Fruit fly (Drosophila melanogaster) whole organism: ENCODE results near the gene CG1571.

Experiments used
- CG8478 ChIP-seq: fragments of >200 bp; optimal IDR thresholded peaks from 2 replicates; lab custom pipeline; 2018; ENCODE audit warnings: inconsistent platforms
- pan ChIP-seq: fragments of >200 bp; optimal IDR thresholded peaks from 2 replicates; lab custom pipeline; 2017
- psq ChIP-seq: fragments of >200 bp; optimal IDR thresholded peaks from 2 replicates; lab custom pipeline; 2017
- usp ChIP-seq: fragments of >200 bp; optimal IDR thresholded peaks from 2 replicates; lab custom pipeline; 2017; ENCODE audit warnings: missing biosample characterization, missing genetic modification characterization, mixed read lengths

- no peak for TF ChIP-seq usp
- no peak for TF ChIP-seq pan (lab: Kevin White, UChicago)
- TF ChIP-seq CG8478 (lab: Kevin White, UChicago) = no peak
- no peak for TF ChIP-seq psq
Measured at dm6 chrX:8059629-8060028, 16.0 kb upstream of the CG1571 start.
